Worm (Caenorhabditis elegans) whole organism, late embryonic: Measurements from ENCODE around the gene str-238.

Source experiments
- C08G9.2 ChIP-seq: sonication (generic microtip); optimal IDR thresholded peaks from 2 replicates; lab custom pipeline; 2016; ENCODE audit warnings: mild to moderate bottlenecking, missing genetic modification characterization, moderate library complexity, missing compliant biosample characterization
- K02D7.2 ChIP-seq: sonication (generic microtip); optimal IDR thresholded peaks from 2 replicates; lab custom pipeline; 2017; ENCODE audit warnings: mild to moderate bottlenecking, missing genetic modification characterization, missing compliant biosample characterization
- K09A11.1 ChIP-seq: sonication (generic microtip); optimal IDR thresholded peaks from 2 replicates; lab custom pipeline; 2017; ENCODE audit warnings: antibody characterized with exemption, mild to moderate bottlenecking, missing genetic modification characterization, missing compliant biosample characterization; ENCODE audit not compliant: insufficient read depth
- T23F11.4 ChIP-seq: fragments of 200-800 bp; sonication (Bioruptor generic); optimal IDR thresholded peaks from 2 replicates; lab custom pipeline; 2018; ENCODE audit warnings: mild to moderate bottlenecking, missing genetic modification characterization, missing compliant biosample characterization
- ceh-14 ChIP-seq: sonication (generic microtip); optimal IDR thresholded peaks from 2 replicates; lab custom pipeline; 2016; ENCODE audit warnings: missing genotype, missing genetic modification characterization, missing compliant biosample characterization
- ceh-18 ChIP-seq: sonication (generic microtip); optimal IDR thresholded peaks from 2 replicates; lab custom pipeline; 2016; ENCODE audit warnings: missing genetic modification characterization, missing compliant biosample characterization
- ceh-2 ChIP-seq: sonication (generic microtip); optimal IDR thresholded peaks from 2 replicates; lab custom pipeline; 2016; ENCODE audit warnings: missing genotype, missing genetic modification characterization, missing compliant biosample characterization
- ceh-30 ChIP-seq: fragments of 150-350 bp; optimal IDR thresholded peaks from 2 replicates; lab custom pipeline; 2014; ENCODE audit warnings: missing biosample characterization, missing genetic modification characterization
- ceh-34 ChIP-seq: sonication (generic microtip); optimal IDR thresholded peaks from 2 replicates; lab custom pipeline; 2016; ENCODE audit warnings: mild to moderate bottlenecking, missing genetic modification characterization, missing compliant biosample characterization
- ceh-48 ChIP-seq: sonication (generic microtip); optimal IDR thresholded peaks from 2 replicates; lab custom pipeline; 2016; ENCODE audit warnings: missing genetic modification characterization, inconsistent platforms, missing compliant biosample characterization
- ceh-6 ChIP-seq: fragments of 200-800 bp; sonication (Bioruptor generic); optimal IDR thresholded peaks from 2 replicates; lab custom pipeline; 2018; ENCODE audit warnings: mild to moderate bottlenecking, missing genetic modification characterization, missing compliant biosample characterization
- che-1 ChIP-seq: sonication (generic microtip); optimal IDR thresholded peaks from 2 replicates; lab custom pipeline; 2016; ENCODE audit warnings: mild to moderate bottlenecking, missing genetic modification characterization, missing compliant biosample characterization
- dmd-4 ChIP-seq: sonication (generic microtip); optimal IDR thresholded peaks from 2 replicates; lab custom pipeline; 2016; ENCODE audit warnings: borderline replicate concordance, missing genetic modification characterization, missing compliant biosample characterization
- elt-4 ChIP-seq: sonication (generic microtip); optimal IDR thresholded peaks from 2 replicates; lab custom pipeline; 2016; ENCODE audit warnings: missing genetic modification characterization, missing compliant biosample characterization
- ets-4 ChIP-seq: sonication (generic microtip); optimal IDR thresholded peaks from 2 replicates; lab custom pipeline; 2016; ENCODE audit warnings: missing genetic modification characterization, missing compliant biosample characterization
- fax-1 ChIP-seq: sonication (generic microtip); optimal IDR thresholded peaks from 2 replicates; lab custom pipeline; 2016; ENCODE audit warnings: missing genotype, missing genetic modification characterization, missing compliant biosample characterization
- hlh-15 ChIP-seq: sonication (generic microtip); optimal IDR thresholded peaks from 2 replicates; lab custom pipeline; 2016; ENCODE audit warnings: missing genetic modification characterization, missing compliant biosample characterization
- hlh-30 ChIP-seq: sonication (generic microtip); optimal IDR thresholded peaks from 2 replicates; lab custom pipeline; 2017; ENCODE audit warnings: antibody characterized with exemption, missing genetic modification characterization, missing compliant biosample characterization; ENCODE audit not compliant: insufficient read depth
- hlh-6 ChIP-seq: sonication (generic microtip); optimal IDR thresholded peaks from 2 replicates; lab custom pipeline; 2016; ENCODE audit warnings: missing genotype, missing genetic modification characterization, missing compliant biosample characterization
- hlh-8 ChIP-seq: sonication (generic microtip); optimal IDR thresholded peaks from 2 replicates; lab custom pipeline; 2016; ENCODE audit warnings: missing genotype, missing genetic modification characterization, missing compliant biosample characterization
- lin-11 ChIP-seq: fragments of 200-800 bp; sonication (Bioruptor generic); optimal IDR thresholded peaks from 2 replicates; lab custom pipeline; 2018; ENCODE audit warnings: mild to moderate bottlenecking, missing genetic modification characterization, missing compliant biosample characterization
- madf-2 ChIP-seq: sonication (generic microtip); optimal IDR thresholded peaks from 2 replicates; lab custom pipeline; 2017; ENCODE audit warnings: missing genetic modification characterization, missing compliant biosample characterization
- nhr-11 ChIP-seq: fragments of 150-350 bp; optimal IDR thresholded peaks from 2 replicates; lab custom pipeline; 2014; ENCODE audit warnings: missing biosample characterization, missing genetic modification characterization
- nhr-232 ChIP-seq: sonication (generic microtip); optimal IDR thresholded peaks from 2 replicates; lab custom pipeline; 2016; ENCODE audit warnings: missing genetic modification characterization, missing compliant biosample characterization
- npax-4 ChIP-seq: sonication (generic microtip); optimal IDR thresholded peaks from 2 replicates; lab custom pipeline; 2016; ENCODE audit warnings: missing genetic modification characterization, missing compliant biosample characterization
- pax-1 ChIP-seq: fragments of 150-350 bp; optimal IDR thresholded peaks from 2 replicates; lab custom pipeline; 2014; ENCODE audit warnings: missing biosample characterization, missing genetic modification characterization
- pros-1 ChIP-seq: fragments of 150-350 bp; optimal IDR thresholded peaks from 2 replicates; lab custom pipeline; 2014; ENCODE audit warnings: missing biosample characterization, missing genetic modification reagents, missing genetic modification characterization
- ref-2 ChIP-seq: sonication (generic microtip); optimal IDR thresholded peaks from 2 replicates; lab custom pipeline; 2016; ENCODE audit warnings: missing genetic modification characterization, missing compliant biosample characterization
- sdc-2 ChIP-seq: sonication (generic microtip); optimal IDR thresholded peaks from 2 replicates; lab custom pipeline; 2016; ENCODE audit warnings: missing genotype, missing genetic modification characterization, missing compliant biosample characterization
- sox-4 ChIP-seq: sonication (generic microtip); optimal IDR thresholded peaks from 2 replicates; lab custom pipeline; 2017; ENCODE audit warnings: mild to moderate bottlenecking, missing genetic modification characterization, inconsistent platforms, missing compliant biosample characterization
- syd-9 ChIP-seq: sonication (generic microtip); optimal IDR thresholded peaks from 2 replicates; lab custom pipeline; 2016; ENCODE audit warnings: mild to moderate bottlenecking, missing genetic modification characterization, moderate library complexity, missing compliant biosample characterization
- tbx-7 ChIP-seq: sonication (generic microtip); optimal IDR thresholded peaks from 2 replicates; lab custom pipeline; 2016; ENCODE audit warnings: missing genotype, missing genetic modification characterization, missing compliant biosample characterization
- ttx-3 ChIP-seq: sonication (generic microtip); optimal IDR thresholded peaks from 2 replicates; lab custom pipeline; 2016; ENCODE audit warnings: missing genetic modification reagents, missing genetic modification characterization, missing compliant biosample characterization
- unc-3 ChIP-seq, 2 experiments: fragments of 200-800 bp in 1 of 2; sonication (Bioruptor generic) in 1 of 2; sonication (generic microtip) in 1 of 2; conservative IDR thresholded peaks in 1 of 2; optimal IDR thresholded peaks in 1 of 2; 2 replicates each; pipeline versions ENCODE4 v1.3.6 to Lab custom; 2016 to 2022; ENCODE audit warnings: missing compliant biosample characterization in 2 of 2, missing genetic modification characterization in 2 of 2, missing genetic modification reagents in 1 of 2
- unc-42 ChIP-seq: sonication (generic microtip); optimal IDR thresholded peaks from 2 replicates; lab custom pipeline; 2016; ENCODE audit warnings: missing genotype, missing genetic modification characterization, missing compliant biosample characterization
- unc-55 ChIP-seq: sonication (generic microtip); optimal IDR thresholded peaks from 2 replicates; lab custom pipeline; 2017; ENCODE audit warnings: missing biosample characterization, missing genetic modification reagents, missing genetic modification characterization
- zip-5 ChIP-seq: sonication (generic microtip); optimal IDR thresholded peaks from 2 replicates; lab custom pipeline; 2016; ENCODE audit warnings: missing genetic modification characterization, missing compliant biosample characterization
- ztf-16 ChIP-seq: sonication (generic microtip); optimal IDR thresholded peaks from 2 replicates; lab custom pipeline; 2017; ENCODE audit warnings: missing genetic modification characterization, missing compliant biosample characterization

The str-238 gene

ce11 chrV:774341-774740 is 9.5 kb downstream of the str-238 start:
- TF ChIP-seq ets-4 (no peak), C08G9.2 (tag; lab: Kevin White, UChicago) (no peak), ceh-2 (tag; lab: Kevin White, UChicago) (no peak), T23F11.4 (no peak), pax-1 (tag; lab: Kevin White, UChicago) (no peak), ceh-34 (tag; lab: Kevin White, UChicago) (no peak), ref-2 (no peak), npax-4 (no peak), unc-55 (GFP tag; lab: Kevin White, UChicago) (no peak), ceh-30 (tag; lab: Kevin White, UChicago) (no peak), pros-1 (tag; lab: Kevin White, UChicago) (no peak), unc-3 (GFP tag; conservative IDR thresholded peaks at IDR 0.05; lab: Robert Waterston, UW) (no peak), unc-3 (tag; optimal IDR thresholded peaks at IDR 0.05; lab: Kevin White, UChicago) (no peak), ceh-48 (no peak), hlh-30 (tag; lab: Kevin White, UChicago) (no peak), nhr-11 (no peak), nhr-232 (no peak)

ce11 chrV:774875-775359 is 10.1 kb downstream of the str-238 start, which contains the start of gene srbc-58:
Gene srbc-58 (plus strand): TSS chrV:774995.
- TF ChIP-seq hlh-30 (tag; lab: Kevin White, UChicago): no peak
- no peak for TF ChIP-seq unc-42 (tag; lab: Kevin White, UChicago)
- no peak for TF ChIP-seq elt-4 (tag; lab: Kevin White, UChicago)
- TF ChIP-seq hlh-6 (tag; lab: Kevin White, UChicago): no peak
- TF ChIP-seq sdc-2 (tag; lab: Kevin White, UChicago): no peak
- TF ChIP-seq syd-9 (tag; lab: Kevin White, UChicago): no peak
- TF ChIP-seq T23F11.4: no peak
- no peak for TF ChIP-seq fax-1 (tag; lab: Kevin White, UChicago)
- no peak for TF ChIP-seq zip-5 (tag; lab: Kevin White, UChicago)
- no peak for TF ChIP-seq ceh-6 (GFP tag; lab: Kevin White, UChicago)
- TF ChIP-seq, all 69 proteins: peak for 0

ce11 chrV:777285-777684 is 12.5 kb downstream of the str-238 start, which contains the start of gene R09E12.9:
Gene R09E12.9 (plus strand): TSS chrV:777600.
- TF ChIP-seq lin-11: no peak
- TF ChIP-seq K02D7.2: no peak
- TF ChIP-seq hlh-15: no peak
- no peak for TF ChIP-seq ttx-3 (tag; lab: Kevin White, UChicago)
- TF ChIP-seq ztf-16 (tag; lab: Kevin White, UChicago): no peak
- no peak for TF ChIP-seq K09A11.1 (tag; lab: Kevin White, UChicago)
- no peak for TF ChIP-seq tbx-7
- no peak for TF ChIP-seq pax-1 (tag; lab: Kevin White, UChicago)
- TF ChIP-seq che-1: no peak
- no peak for TF ChIP-seq ceh-18 (tag; lab: Kevin White, UChicago)
- no peak for TF ChIP-seq hlh-8
- no peak for TF ChIP-seq C08G9.2 (tag; lab: Kevin White, UChicago)
- no peak for TF ChIP-seq sox-4 (tag; lab: Kevin White, UChicago)
- no peak for TF ChIP-seq dmd-4 (tag; lab: Kevin White, UChicago)
- TF ChIP-seq ceh-14 (tag; lab: Kevin White, UChicago): no peak
- no peak for TF ChIP-seq sdc-2 (tag; lab: Kevin White, UChicago)
- TF ChIP-seq madf-2 (tag; lab: Kevin White, UChicago): no peak
